Worm (Caenorhabditis elegans): ENCODE measurements around the gene pgp-6.

- TF ChIP-seq ceh-82 (tag; optimal IDR thresholded peaks at IDR 0.05) (no peak), gmeb-1 (tag; optimal IDR thresholded peaks at IDR 0.05) (no peak), ama-1 (optimal IDR thresholded peaks at IDR 0.05) (no peak), aly-2 (tag; optimal IDR thresholded peaks at IDR 0.05) (no peak), lin-39 (tag; optimal IDR thresholded peaks at IDR 0.05) (no peak), nhr-237 (tag; optimal IDR thresholded peaks at IDR 0.05) (no peak), Y55F3AM.14 (GFP tag; optimal IDR thresholded peaks at IDR 0.05) (no peak), nhr-77 (tag; optimal IDR thresholded peaks at IDR 0.05) (no peak), zag-1 (tag; optimal IDR thresholded peaks at IDR 0.05) (no peak), ztf-11 (tag; optimal IDR thresholded peaks at IDR 0.05) (no peak), egl-27 (tag; optimal IDR thresholded peaks at IDR 0.05) (no peak), unc-55 (GFP tag; optimal IDR thresholded peaks at IDR 0.05) (no peak)
These were observed 42.4 kb upstream of the pgp-6 start, which contains the start of gene nstp-9 for ce11 chrX:10919613-10920012.
